Worm (Caenorhabditis elegans): ENCODE measurements around the gene ZK686.6.

DNA sequence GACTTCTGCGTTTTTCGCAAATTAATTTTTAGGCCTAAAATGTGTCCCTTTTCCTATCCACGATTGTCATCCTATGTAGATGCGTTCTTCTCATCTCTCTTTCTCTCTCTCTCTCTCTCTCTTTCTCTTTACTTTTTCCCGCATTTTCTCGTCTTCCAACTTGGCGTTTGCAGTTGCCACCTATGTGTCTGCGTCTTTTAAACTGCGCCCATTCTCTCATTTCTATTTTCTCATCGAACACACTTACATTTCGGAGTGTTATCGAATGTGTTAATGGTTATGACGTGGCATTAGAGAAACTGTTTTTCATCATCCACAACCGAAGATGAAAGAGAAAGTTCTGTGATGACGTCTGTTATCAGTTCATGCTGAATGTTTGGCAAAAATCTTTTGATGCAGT, 44.3 kb downstream of the ZK686.6 start:
- TF ChIP-seq ceh-39 (tag; optimal IDR thresholded peaks at IDR 0.05) (no peak), ces-1 (GFP tag; optimal IDR thresholded peaks at IDR 0.05) (no peak), snpc-4 (tag; optimal IDR thresholded peaks at IDR 0.05) (no peak), ztf-11 (tag; optimal IDR thresholded peaks at IDR 0.05) (no peak), ceh-83 (GFP tag; optimal IDR thresholded peaks at IDR 0.05) (no peak), mep-1 (tag; optimal IDR thresholded peaks at IDR 0.05) (no peak), unc-39 (tag; optimal IDR thresholded peaks at IDR 0.05) (no peak), nhr-237 (tag; optimal IDR thresholded peaks at IDR 0.05) (no peak), zip-8 (tag; optimal IDR thresholded peaks at IDR 0.05) (no peak), bed-3 (GFP tag; optimal IDR thresholded peaks at IDR 0.05) (no peak), mab-5 (tag; optimal IDR thresholded peaks at IDR 0.05) (no peak), nhr-76 (tag; optimal IDR thresholded peaks at IDR 0.05) (no peak)
